Worm (Caenorhabditis elegans): Measurements from ENCODE around the gene C16D9.1.

ce11 chrV:8217118-8217517 lies 42.0 kb upstream of the C16D9.1 start:
- TF ChIP-seq K11D2.4 (GFP tag; IDR thresholded peaks at IDR 0.05) (no peak), pha-4 (tag; optimal IDR thresholded peaks at IDR 0.05) (no peak), hlh-12 (tag; optimal IDR thresholded peaks at IDR 0.05) (no peak), madf-8 (GFP tag; conservative IDR thresholded peaks at IDR 0.05) (no peak), unc-62 (GFP tag; optimal IDR thresholded peaks at IDR 0.05) (no peak)
